Fruit fly (Drosophila melanogaster): ENCODE data around the gene CG9701.
A peak's percentile ranks its signal among the peaks of the same experiment; 100 is the strongest.

Gene CG9701

DNA sequence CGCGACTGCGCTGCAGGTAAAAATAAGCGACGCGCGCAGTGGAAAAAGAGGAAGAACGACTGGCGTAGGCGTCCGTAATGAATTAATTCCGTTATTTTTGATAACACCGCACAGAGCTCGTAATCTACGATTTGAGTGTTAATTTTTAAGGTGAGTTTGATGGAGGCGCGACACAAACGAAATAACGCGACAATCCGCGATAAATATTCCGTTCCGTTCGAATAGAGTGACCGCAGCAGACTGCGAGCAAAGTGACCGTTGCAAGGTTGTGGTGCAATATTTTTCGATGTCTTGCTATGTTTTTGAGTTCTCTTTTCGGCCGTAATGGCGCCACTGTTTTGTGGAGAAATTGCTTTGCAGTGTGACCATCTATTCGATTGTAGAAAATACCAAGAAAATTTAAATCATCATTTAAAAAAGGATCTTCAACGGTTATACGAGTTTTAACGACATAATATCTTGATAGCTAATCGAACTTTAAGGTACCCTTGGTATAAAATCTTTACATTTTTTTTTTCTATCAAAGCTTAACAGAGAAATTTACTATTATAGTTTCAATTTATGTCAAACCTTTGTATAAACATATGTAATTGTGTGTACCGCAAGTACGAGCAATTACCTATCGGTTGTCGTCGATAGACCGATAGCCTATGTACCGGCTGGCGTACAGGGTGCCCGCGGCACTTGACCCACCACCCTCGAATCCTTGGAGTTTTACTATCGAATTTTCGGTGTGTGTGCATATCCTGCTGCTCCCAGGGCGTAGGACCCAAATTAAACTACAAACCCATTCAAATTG, 21.7 kb upstream of the CG9701 start, which contains the start of the genes CG43954, Lasp and Dab (continued):
- TF ChIP-seq Atf-2 (GFP tag; optimal IDR thresholded peaks at IDR 0.05) (no peak), crp (GFP tag; optimal IDR thresholded peaks at IDR 0.05) (peak in 1 of 2 experiments; percentile 68), CG16815 (GFP tag; optimal IDR thresholded peaks at IDR 0.05) (no peak), zf30C (GFP tag; optimal IDR thresholded peaks at IDR 0.05) (peak; percentile 37), ham (GFP tag; IDR thresholded peaks at IDR 0.05) (no peak), CG9797 (GFP tag; optimal IDR thresholded peaks at IDR 0.05) (peak; percentile 97), inv (GFP tag; IDR thresholded peaks at IDR 0.05; ENCODE audit: partially characterized antibody) (0 out of 2 replicates have a peak, but pooled peaks have one; percentile 7), CG15073 (GFP tag; optimal IDR thresholded peaks at IDR 0.05) (no peak), CG32532 (GFP tag; IDR thresholded peaks at IDR 0.05) (peak; percentile 63), CG13287 (GFP tag; IDR thresholded peaks at IDR 0.05; ENCODE audit: partially characterized antibody) (peak; percentile 56), cato (GFP tag; optimal IDR thresholded peaks at IDR 0.05; ENCODE audit: borderline replicate concordance) (no peak), Sry-δ (GFP tag; optimal IDR thresholded peaks at IDR 0.05) (peak; percentile 49), Hr51 (GFP tag; optimal IDR thresholded peaks at IDR 0.05) (peak; percentile 12 to 24), lola (GFP tag; optimal IDR thresholded peaks at IDR 0.05) (no peak), NC2α (GFP tag; optimal IDR thresholded peaks at IDR 0.05) (peak; percentile 14), sens (GFP tag) (peak; percentile 69), CG17568 (GFP tag; optimal IDR thresholded peaks at IDR 0.05) (peak; percentile 40), trh (GFP tag; optimal IDR thresholded peaks at IDR 0.05) (no peak), grau (tag; optimal IDR thresholded peaks at IDR 0.05) (peak; percentile 29), Deaf1 (tag; optimal IDR thresholded peaks at IDR 0.05) (peak; percentile 45), wor (GFP tag; IDR thresholded peaks at IDR 0.05) (no peak), crc (GFP tag; optimal IDR thresholded peaks at IDR 0.05) (no peak), CG13123 (GFP tag; optimal IDR thresholded peaks at IDR 0.05) (peak; percentile 2), gfzf (GFP tag; optimal IDR thresholded peaks at IDR 0.05) (peak; percentile 95), CoRest (tag; optimal IDR thresholded peaks at IDR 0.05) (peak; percentile 21), Atf3 (GFP tag; optimal IDR thresholded peaks at IDR 0.05) (no peak), CG1832 (GFP tag; optimal IDR thresholded peaks at IDR 0.05) (no peak), CG3995 (GFP tag; optimal IDR thresholded peaks at IDR 0.05) (peak; percentile 88), sr (GFP tag; IDR thresholded peaks at IDR 0.05) (peak; percentile 57; the same call in 1 of the 3 replicates), Spps (tag; optimal IDR thresholded peaks at IDR 0.05) (peak; percentile 8), Vsx1 (GFP tag; optimal IDR thresholded peaks at IDR 0.05) (peak; percentile 49), Ssrp (tag; optimal IDR thresholded peaks at IDR 0.05) (peak; percentile 6), Jarid2 (GFP tag; optimal IDR thresholded peaks at IDR 0.05) (peak; percentile 93), CG9437 (GFP tag; optimal IDR thresholded peaks at IDR 0.05) (no peak), CG15514 (GFP tag; optimal IDR thresholded peaks at IDR 0.05) (peak; percentile 71), fd96Cb (tag; optimal IDR thresholded peaks at IDR 0.05) (no peak), CG17328 (GFP tag; IDR thresholded peaks at IDR 0.05) (peak; percentile 59), hth (optimal IDR thresholded peaks at IDR 0.05) (no peak), amos (GFP tag; IDR thresholded peaks at IDR 0.05; ENCODE audit: partially characterized antibody) (peak; percentile 34; the same call in 1 of the 2 replicates), cwo (GFP tag; optimal IDR thresholded peaks at IDR 0.05) (peak; percentile 2), CG5180 (GFP tag; optimal IDR thresholded peaks at IDR 0.05) (no peak), CG14050 (GFP tag; IDR thresholded peaks at IDR 0.05) (no peak), CG2712 (tag; optimal IDR thresholded peaks at IDR 0.05) (peak; percentile 48), gsb-n (tag; optimal IDR thresholded peaks at IDR 0.05) (peak; percentile 40), tup (GFP tag; optimal IDR thresholded peaks at IDR 0.05) (no peak), Hmx (GFP tag; optimal IDR thresholded peaks at IDR 0.05) (no peak), CG9609 (GFP tag; optimal IDR thresholded peaks at IDR 0.05) (no peak), CG7786 (GFP tag; optimal IDR thresholded peaks at IDR 0.05) (no peak)
